Worm (Caenorhabditis elegans): ENCODE measurements around the gene srbc-70.

ce11 chrIV:4254989-4255582, 27.3 kb upstream of the srbc-70 start:
- TF ChIP-seq zfp-2 (tag; optimal IDR thresholded peaks at IDR 0.05) = no peak
- no peak for TF ChIP-seq nhr-111 (GFP tag; optimal IDR thresholded peaks at IDR 0.05)
- TF ChIP-seq nhr-6 (tag; optimal IDR thresholded peaks at IDR 0.05) = no peak
- TF ChIP-seq skn-1 (tag; optimal IDR thresholded peaks at IDR 0.05) = no peak
